Fruit fly (Drosophila melanogaster): ENCODE data around the gene CG31869.

The CG31869 gene

dm6 chr2L:10759624-10760023 lies 41.3 kb downstream of the CG31869 start:
- TF ChIP-seq ttk (optimal IDR thresholded peaks at IDR 0.05) (no peak), psq (optimal IDR thresholded peaks at IDR 0.05) (no peak), insv (optimal IDR thresholded peaks at IDR 0.05) (no peak), h (optimal IDR thresholded peaks at IDR 0.05) (no peak), Myc (optimal IDR thresholded peaks at IDR 0.05) (no peak), Sin3A (optimal IDR thresholded peaks at IDR 0.05) (no peak)

- no peak for TF ChIP-seq Myc (optimal IDR thresholded peaks at IDR 0.05)
- no peak for TF ChIP-seq h (optimal IDR thresholded peaks at IDR 0.05)
- no peak for TF ChIP-seq psq (optimal IDR thresholded peaks at IDR 0.05)
- no peak for TF ChIP-seq ttk (optimal IDR thresholded peaks at IDR 0.05)
- TF ChIP-seq insv (optimal IDR thresholded peaks at IDR 0.05) = no peak
- no peak for TF ChIP-seq Sin3A (optimal IDR thresholded peaks at IDR 0.05)
These were observed 43.7 kb downstream of the CG31869 start for dm6 chr2L:10757038-10757685.

- TF ChIP-seq ttk (optimal IDR thresholded peaks at IDR 0.05) = no peak
- TF ChIP-seq Myc (optimal IDR thresholded peaks at IDR 0.05) = no peak
- TF ChIP-seq insv (optimal IDR thresholded peaks at IDR 0.05) = no peak
- TF ChIP-seq h (optimal IDR thresholded peaks at IDR 0.05) = no peak
- TF ChIP-seq Sin3A (optimal IDR thresholded peaks at IDR 0.05) = no peak
- no peak for TF ChIP-seq psq (optimal IDR thresholded peaks at IDR 0.05)
These were observed 44.9 kb downstream of the CG31869 start, which contains the start of gene CG17124 for dm6 chr2L:10756049-10756448. TSS of gene CG17124 (minus strand) at chr2L:10756325.

- TF ChIP-seq Sin3A (optimal IDR thresholded peaks at IDR 0.05) (no peak), psq (optimal IDR thresholded peaks at IDR 0.05) (no peak), ttk (optimal IDR thresholded peaks at IDR 0.05) (no peak), insv (optimal IDR thresholded peaks at IDR 0.05) (no peak), h (optimal IDR thresholded peaks at IDR 0.05) (no peak), Myc (optimal IDR thresholded peaks at IDR 0.05) (no peak)
These were observed 46.3 kb downstream of the CG31869 start for dm6 chr2L:10754599-10754998.

dm6 chr2L:10753618-10754017 lies 47.3 kb downstream of the CG31869 start:
- TF ChIP-seq psq (optimal IDR thresholded peaks at IDR 0.05) (no peak), Sin3A (optimal IDR thresholded peaks at IDR 0.05) (no peak), ttk (optimal IDR thresholded peaks at IDR 0.05) (no peak), h (optimal IDR thresholded peaks at IDR 0.05) (no peak), insv (optimal IDR thresholded peaks at IDR 0.05) (no peak), Myc (optimal IDR thresholded peaks at IDR 0.05) (no peak)

- TF ChIP-seq psq (optimal IDR thresholded peaks at IDR 0.05) = no peak
These were observed 48.2 kb downstream of the CG31869 start for dm6 chr2L:10752668-10753067.

dm6 chr2L:10751879-10752620 lies 48.9 kb downstream of the CG31869 start:
- no peak for TF ChIP-seq Sin3A (optimal IDR thresholded peaks at IDR 0.05)
- no peak for TF ChIP-seq Myc (optimal IDR thresholded peaks at IDR 0.05)
- TF ChIP-seq h (optimal IDR thresholded peaks at IDR 0.05) = no peak
- TF ChIP-seq insv (optimal IDR thresholded peaks at IDR 0.05) = no peak
- TF ChIP-seq ttk (optimal IDR thresholded peaks at IDR 0.05) = no peak
- TF ChIP-seq psq (optimal IDR thresholded peaks at IDR 0.05) = no peak

- TF ChIP-seq insv (optimal IDR thresholded peaks at IDR 0.05) (no peak), psq (optimal IDR thresholded peaks at IDR 0.05) (no peak), Myc (optimal IDR thresholded peaks at IDR 0.05) (no peak), ttk (optimal IDR thresholded peaks at IDR 0.05) (no peak), Sin3A (optimal IDR thresholded peaks at IDR 0.05) (no peak), h (optimal IDR thresholded peaks at IDR 0.05) (no peak)
These were observed 49.8 kb downstream of the CG31869 start for dm6 chr2L:10750915-10751612.

- TF ChIP-seq Sin3A (optimal IDR thresholded peaks at IDR 0.05) (no peak), ttk (optimal IDR thresholded peaks at IDR 0.05) (no peak), Myc (optimal IDR thresholded peaks at IDR 0.05) (no peak), insv (optimal IDR thresholded peaks at IDR 0.05) (no peak), h (optimal IDR thresholded peaks at IDR 0.05) (no peak), psq (optimal IDR thresholded peaks at IDR 0.05) (no peak)
These were observed 51.1 kb downstream of the CG31869 start for dm6 chr2L:10749607-10750467.

- TF ChIP-seq ttk (optimal IDR thresholded peaks at IDR 0.05) (no peak), Sin3A (optimal IDR thresholded peaks at IDR 0.05) (no peak), Myc (optimal IDR thresholded peaks at IDR 0.05) (no peak), psq (optimal IDR thresholded peaks at IDR 0.05) (no peak), h (optimal IDR thresholded peaks at IDR 0.05) (no peak), insv (optimal IDR thresholded peaks at IDR 0.05) (no peak)
These were observed 52.7 kb downstream of the CG31869 start for dm6 chr2L:10748218-10748617.

dm6 chr2L:10743714-10744113 lies 57.2 kb downstream of the CG31869 start, which contains the start of gene CG6729:
TSS of gene CG6729 (minus strand) at chr2L:10743935.
- no peak for TF ChIP-seq Myc (optimal IDR thresholded peaks at IDR 0.05)
- no peak for TF ChIP-seq h (optimal IDR thresholded peaks at IDR 0.05)
- TF ChIP-seq Sin3A (optimal IDR thresholded peaks at IDR 0.05) = no peak
- no peak for TF ChIP-seq insv (optimal IDR thresholded peaks at IDR 0.05)
- TF ChIP-seq psq (optimal IDR thresholded peaks at IDR 0.05) = no peak
- TF ChIP-seq ttk (optimal IDR thresholded peaks at IDR 0.05) = no peak
